Worm (Caenorhabditis elegans) whole organism, late embryonic: ENCODE measurements around the gene R11.4.
A peak's percentile ranks its signal among the peaks of the same experiment; 100 is the strongest.

Experiments
- K02D7.2 ChIP-seq: sonication (generic microtip); optimal IDR thresholded peaks from 2 replicates; lab custom pipeline; 2017; ENCODE audit warnings: mild to moderate bottlenecking, missing genetic modification characterization, missing compliant biosample characterization
- K09A11.1 ChIP-seq: sonication (generic microtip); optimal IDR thresholded peaks from 2 replicates; lab custom pipeline; 2017; ENCODE audit warnings: antibody characterized with exemption, mild to moderate bottlenecking, missing genetic modification characterization, missing compliant biosample characterization; ENCODE audit not compliant: insufficient read depth
- T23F11.4 ChIP-seq: fragments of 200-800 bp; sonication (Bioruptor generic); optimal IDR thresholded peaks from 2 replicates; lab custom pipeline; 2018; ENCODE audit warnings: mild to moderate bottlenecking, missing genetic modification characterization, missing compliant biosample characterization
- ama-1 ChIP-seq: fragments of 150-350 bp; optimal IDR thresholded peaks from 2 replicates; lab custom pipeline; 2014
- ceh-14 ChIP-seq: sonication (generic microtip); optimal IDR thresholded peaks from 2 replicates; lab custom pipeline; 2016; ENCODE audit warnings: missing genotype, missing genetic modification characterization, missing compliant biosample characterization
- ceh-18 ChIP-seq: sonication (generic microtip); optimal IDR thresholded peaks from 2 replicates; lab custom pipeline; 2016; ENCODE audit warnings: missing genetic modification characterization, missing compliant biosample characterization
- ceh-30 ChIP-seq: fragments of 150-350 bp; optimal IDR thresholded peaks from 2 replicates; lab custom pipeline; 2014; ENCODE audit warnings: missing biosample characterization, missing genetic modification characterization
- ceh-31 ChIP-seq: sonication (generic microtip); optimal IDR thresholded peaks from 2 replicates; lab custom pipeline; 2016; ENCODE audit warnings: missing genetic modification characterization, missing compliant biosample characterization
- che-1 ChIP-seq: sonication (generic microtip); optimal IDR thresholded peaks from 2 replicates; lab custom pipeline; 2016; ENCODE audit warnings: mild to moderate bottlenecking, missing genetic modification characterization, missing compliant biosample characterization
- dve-1 ChIP-seq: sonication (generic microtip); optimal IDR thresholded peaks from 2 replicates; lab custom pipeline; 2017; ENCODE audit warnings: antibody characterized with exemption, mild to moderate bottlenecking, missing genetic modification characterization, missing compliant biosample characterization
- elt-2 ChIP-seq: sonication (generic microtip); optimal IDR thresholded peaks from 2 replicates; lab custom pipeline; 2016; ENCODE audit warnings: missing genetic modification reagents, missing genetic modification characterization, missing compliant biosample characterization
- ets-4 ChIP-seq: sonication (generic microtip); optimal IDR thresholded peaks from 2 replicates; lab custom pipeline; 2016; ENCODE audit warnings: missing genetic modification characterization, missing compliant biosample characterization
- fax-1 ChIP-seq: sonication (generic microtip); optimal IDR thresholded peaks from 2 replicates; lab custom pipeline; 2016; ENCODE audit warnings: missing genotype, missing genetic modification characterization, missing compliant biosample characterization
- fkh-10 ChIP-seq: fragments of 150-350 bp; optimal IDR thresholded peaks from 2 replicates; lab custom pipeline; 2014; ENCODE audit warnings: missing biosample characterization, missing genetic modification reagents, missing genetic modification characterization
- hlh-13 ChIP-seq: fragments of 200-800 bp; sonication (Bioruptor generic); optimal IDR thresholded peaks from 2 replicates; lab custom pipeline; 2018; ENCODE audit warnings: mild to moderate bottlenecking, missing genetic modification characterization, missing compliant biosample characterization
- hlh-6 ChIP-seq: sonication (generic microtip); optimal IDR thresholded peaks from 2 replicates; lab custom pipeline; 2016; ENCODE audit warnings: missing genotype, missing genetic modification characterization, missing compliant biosample characterization
- hlh-8 ChIP-seq: sonication (generic microtip); optimal IDR thresholded peaks from 2 replicates; lab custom pipeline; 2016; ENCODE audit warnings: missing genotype, missing genetic modification characterization, missing compliant biosample characterization
- madf-2 ChIP-seq: sonication (generic microtip); optimal IDR thresholded peaks from 2 replicates; lab custom pipeline; 2017; ENCODE audit warnings: missing genetic modification characterization, missing compliant biosample characterization
- mec-3 ChIP-seq: sonication (generic microtip); optimal IDR thresholded peaks from 2 replicates; lab custom pipeline; 2016; ENCODE audit warnings: borderline replicate concordance, missing genetic modification characterization, missing compliant biosample characterization
- nhr-11 ChIP-seq: fragments of 150-350 bp; optimal IDR thresholded peaks from 2 replicates; lab custom pipeline; 2014; ENCODE audit warnings: missing biosample characterization, missing genetic modification characterization
- nhr-232 ChIP-seq: sonication (generic microtip); optimal IDR thresholded peaks from 2 replicates; lab custom pipeline; 2016; ENCODE audit warnings: missing genetic modification characterization, missing compliant biosample characterization
- npax-4 ChIP-seq: sonication (generic microtip); optimal IDR thresholded peaks from 2 replicates; lab custom pipeline; 2016; ENCODE audit warnings: missing genetic modification characterization, missing compliant biosample characterization
- odd-2 ChIP-seq: sonication (generic microtip); optimal IDR thresholded peaks from 2 replicates; lab custom pipeline; 2017; ENCODE audit warnings: antibody characterized with exemption, mild to moderate bottlenecking, missing genetic modification characterization, missing compliant biosample characterization
- pag-3 ChIP-seq: sonication (generic microtip); optimal IDR thresholded peaks from 2 replicates; lab custom pipeline; 2016; ENCODE audit warnings: missing compliant biosample characterization, missing genetic modification characterization, borderline replicate concordance
- pha-2 ChIP-seq: sonication (generic microtip); optimal IDR thresholded peaks from 2 replicates; lab custom pipeline; 2017; ENCODE audit warnings: mild to moderate bottlenecking, missing genetic modification characterization, missing compliant biosample characterization
- pha-4 ChIP-seq: fragments of 150-350 bp; optimal IDR thresholded peaks from 2 replicates; lab custom pipeline; 2018; ENCODE audit warnings: missing biosample characterization, missing genetic modification reagents, missing genetic modification characterization
- pqm-1 ChIP-seq: sonication (generic microtip); optimal IDR thresholded peaks from 2 replicates; lab custom pipeline; 2016; ENCODE audit warnings: missing genetic modification characterization, missing compliant biosample characterization
- sdc-2 ChIP-seq: sonication (generic microtip); optimal IDR thresholded peaks from 2 replicates; lab custom pipeline; 2016; ENCODE audit warnings: missing genotype, missing genetic modification characterization, missing compliant biosample characterization
- sox-2 ChIP-seq: fragments of 200-800 bp; sonication (Bioruptor generic); IDR thresholded peaks from 2 replicates; pipeline ENCODE4 v1.3.6; 2022; ENCODE audit warnings: missing genetic modification reagents, missing genetic modification characterization, missing compliant biosample characterization
- sox-4 ChIP-seq: sonication (generic microtip); optimal IDR thresholded peaks from 2 replicates; lab custom pipeline; 2017; ENCODE audit warnings: mild to moderate bottlenecking, missing genetic modification characterization, inconsistent platforms, missing compliant biosample characterization
- syd-9 ChIP-seq: sonication (generic microtip); optimal IDR thresholded peaks from 2 replicates; lab custom pipeline; 2016; ENCODE audit warnings: mild to moderate bottlenecking, missing genetic modification characterization, moderate library complexity, missing compliant biosample characterization
- unc-3 ChIP-seq, 2 experiments: fragments of 200-800 bp in 1 of 2; sonication (Bioruptor generic) in 1 of 2; sonication (generic microtip) in 1 of 2; conservative IDR thresholded peaks in 1 of 2; optimal IDR thresholded peaks in 1 of 2; 2 replicates each; pipeline versions ENCODE4 v1.3.6 to Lab custom; 2016 to 2022; ENCODE audit warnings: missing compliant biosample characterization in 2 of 2, missing genetic modification characterization in 2 of 2, missing genetic modification reagents in 1 of 2
- unc-42 ChIP-seq: sonication (generic microtip); optimal IDR thresholded peaks from 2 replicates; lab custom pipeline; 2016; ENCODE audit warnings: missing genotype, missing genetic modification characterization, missing compliant biosample characterization
- unc-86 ChIP-seq: sonication (generic microtip); optimal IDR thresholded peaks from 2 replicates; lab custom pipeline; 2016; ENCODE audit warnings: missing genetic modification characterization, missing compliant biosample characterization
- zip-5 ChIP-seq: sonication (generic microtip); optimal IDR thresholded peaks from 2 replicates; lab custom pipeline; 2016; ENCODE audit warnings: missing genetic modification characterization, missing compliant biosample characterization
- ztf-16 ChIP-seq: sonication (generic microtip); optimal IDR thresholded peaks from 2 replicates; lab custom pipeline; 2017; ENCODE audit warnings: missing genetic modification characterization, missing compliant biosample characterization

R11.4 gene

ce11 chrX:16192574-16192973 lies 17.8 kb downstream of the R11.4 start:
- TF ChIP-seq elt-2 (tag; lab: Kevin White, UChicago) (peak; percentile 94), K02D7.2 (tag; lab: Kevin White, UChicago) (no peak), pag-3 (no peak), che-1 (tag; lab: Kevin White, UChicago) (no peak), ceh-14 (tag; lab: Kevin White, UChicago) (no peak), hlh-13 (GFP tag; lab: Kevin White, UChicago) (no peak), pqm-1 (tag; lab: Kevin White, UChicago) (peak; percentile 24), ceh-30 (tag; lab: Kevin White, UChicago) (no peak), unc-86 (tag; lab: Kevin White, UChicago) (no peak), npax-4 (no peak), fax-1 (no peak), unc-42 (tag; lab: Kevin White, UChicago) (no peak), hlh-6 (no peak), T23F11.4 (GFP tag; lab: Kevin White, UChicago) (no peak), mec-3 (tag; lab: Kevin White, UChicago) (no peak), madf-2 (tag; lab: Kevin White, UChicago) (no peak), dve-1 (tag; lab: Kevin White, UChicago) (peak; percentile 35)

ce11 chrX:16189227-16189906 lies 21.1 kb downstream of the R11.4 start, which contains the start of gene slc-25A21:
Gene slc-25A21, plus strand, starts transcription at chrX:16189856.
- TF ChIP-seq nhr-232 (no peak), ets-4 (tag; lab: Kevin White, UChicago) (no peak), elt-2 (tag; lab: Kevin White, UChicago) (no peak), dve-1 (tag; lab: Kevin White, UChicago) (no peak), ceh-18 (no peak), K02D7.2 (tag; lab: Kevin White, UChicago) (no peak), nhr-11 (tag; lab: Kevin White, UChicago) (no peak), pha-2 (no peak), pha-4 (tag; lab: Kevin White, UChicago) (no peak), odd-2 (no peak), sdc-2 (tag; lab: Kevin White, UChicago) (no peak), syd-9 (tag; lab: Kevin White, UChicago) (no peak), unc-42 (tag; lab: Kevin White, UChicago) (no peak), mec-3 (tag; lab: Kevin White, UChicago) (no peak), che-1 (tag; lab: Kevin White, UChicago) (no peak), sox-4 (no peak), zip-5 (tag; lab: Kevin White, UChicago) (no peak), fkh-10 (GFP tag; lab: Kevin White, UChicago) (no peak), hlh-13 (GFP tag; lab: Kevin White, UChicago) (no peak), T23F11.4 (GFP tag; lab: Kevin White, UChicago) (no peak)
- TF ChIP-seq, all 69 proteins: peak for 0

ce11 chrX:16184069-16184468 lies 26.3 kb downstream of the R11.4 start, which contains the start of gene nlp-67:
Gene nlp-67, plus strand, starts transcription at chrX:16184369.
- TF ChIP-seq pqm-1 (tag; lab: Kevin White, UChicago), result no peak
- TF ChIP-seq zip-5 (tag; lab: Kevin White, UChicago), result no peak
- TF ChIP-seq K09A11.1, result no peak
- no peak for TF ChIP-seq sox-2
- TF ChIP-seq ceh-31 (tag; lab: Kevin White, UChicago), result no peak
- TF ChIP-seq elt-2 (tag; lab: Kevin White, UChicago), result no peak
- TF ChIP-seq mec-3 (tag; lab: Kevin White, UChicago), result no peak
- no peak for TF ChIP-seq hlh-8
- TF ChIP-seq ama-1, result no peak
- TF ChIP-seq unc-3 (GFP tag; conservative IDR thresholded peaks at IDR 0.05; lab: Robert Waterston, UW), result no peak
- TF ChIP-seq unc-3 (tag; optimal IDR thresholded peaks at IDR 0.05; lab: Kevin White, UChicago), result no peak
- no peak for TF ChIP-seq ztf-16 (tag; lab: Kevin White, UChicago)
